Worm (Caenorhabditis elegans) whole organism, young adult: ENCODE measurements around the gene dao-3.

Experiments
- K12H6.12 ChIP-seq: fragments of 200-800 bp; sonication (Bioruptor generic); optimal IDR thresholded peaks from 2 replicates; lab custom pipeline; 2018; ENCODE audit warnings: mild to moderate bottlenecking, missing genetic modification characterization, missing compliant biosample characterization
- aptf-2 ChIP-seq: fragments of 200-800 bp; sonication (Bioruptor generic); conservative IDR thresholded peaks from 2 replicates; pipeline ENCODE4 v1.3.6; 2022; ENCODE audit warnings: missing genetic modification reagents, missing genetic modification characterization, missing compliant biosample characterization
- attf-3 ChIP-seq: fragments of 200-800 bp; sonication (Bioruptor generic); conservative IDR thresholded peaks from 2 replicates; pipeline ENCODE4 v1.3.6; 2022; ENCODE audit warnings: missing genetic modification reagents, missing genetic modification characterization, missing compliant biosample characterization
- chd-7 ChIP-seq: sonication (generic microtip); optimal IDR thresholded peaks from 2 replicates; lab custom pipeline; 2016; ENCODE audit warnings: mild to moderate bottlenecking, missing genetic modification characterization, moderate library complexity, missing compliant biosample characterization
- dpl-1 ChIP-seq: fragments of 150-350 bp; optimal IDR thresholded peaks from 2 replicates; lab custom pipeline; 2014; ENCODE audit warnings: missing biosample characterization, missing genetic modification reagents, missing genetic modification characterization
- him-1 ChIP-seq: sonication (generic microtip); optimal IDR thresholded peaks from 2 replicates; lab custom pipeline; 2016; ENCODE audit warnings: missing genotype, missing genetic modification reagents, missing genetic modification characterization, missing compliant biosample characterization
- hmg-20 ChIP-seq: fragments of 200-800 bp; sonication (Bioruptor generic); IDR thresholded peaks from 2 replicates; pipeline ENCODE4 v1.3.6; 2022; ENCODE audit warnings: missing genetic modification reagents, missing genetic modification characterization, missing compliant biosample characterization
- lsl-1 ChIP-seq: fragments of 200-800 bp; sonication (Bioruptor generic); optimal IDR thresholded peaks from 2 replicates; lab custom pipeline; 2018; ENCODE audit warnings: mild to moderate bottlenecking, missing genetic modification characterization, moderate library complexity, missing compliant biosample characterization
- sea-2 ChIP-seq: fragments of 200-800 bp; sonication (Bioruptor generic); IDR thresholded peaks from 2 replicates; pipeline ENCODE4 v1.3.6; 2022; ENCODE audit warnings: missing genetic modification characterization, missing compliant biosample characterization
- unc-62 ChIP-seq: fragments of 150-350 bp; optimal IDR thresholded peaks from 2 replicates; lab custom pipeline; 2014; ENCODE audit warnings: missing biosample characterization, missing genetic modification reagents, missing genetic modification characterization
- ztf-22 ChIP-seq: fragments of 200-800 bp; sonication (Bioruptor generic); optimal IDR thresholded peaks from 2 replicates; lab custom pipeline; 2018; ENCODE audit warnings: mild to moderate bottlenecking, missing genetic modification characterization, moderate library complexity, missing compliant biosample characterization
- ztf-6 ChIP-seq: fragments of 200-800 bp; sonication (Bioruptor generic); IDR thresholded peaks from 2 replicates; pipeline ENCODE4 v1.3.6; 2022; ENCODE audit warnings: missing genetic modification reagents, missing genetic modification characterization, missing compliant biosample characterization

- TF ChIP-seq chd-7 = no peak
- TF ChIP-seq K12H6.12 (tag; lab: Kevin White, UChicago) = no peak
- no peak for TF ChIP-seq lsl-1
- TF ChIP-seq ztf-6 (GFP tag; lab: Robert Waterston, UW) = no peak
- no peak for TF ChIP-seq sea-2
- no peak for TF ChIP-seq aptf-2 (GFP tag; lab: Robert Waterston, UW)
- no peak for TF ChIP-seq ztf-22 (GFP tag; lab: Kevin White, UChicago)
- TF ChIP-seq him-1 (tag; lab: Kevin White, UChicago) = no peak
- TF ChIP-seq attf-3 = no peak
- TF ChIP-seq hmg-20 = no peak
- TF ChIP-seq dpl-1 (GFP tag; lab: Kevin White, UChicago) = no peak
- TF ChIP-seq unc-62 (GFP tag; lab: Kevin White, UChicago) = no peak
Observed at ce11 chrX:8123194-8123593, 36.8 kb upstream of the dao-3 start, which contains the start of gene C02B8.12.
